Worm (Caenorhabditis elegans): Measurements from ENCODE around the gene F54B11.4.

F54B11.4 gene

ce11 chrX:13632245-13632644 is 39.8 kb downstream of the F54B11.4 start:
- 0 out of 2 replicates have a peak, but pooled peaks have one; percentile 20 for TF ChIP-seq aptf-2 (GFP tag; conservative IDR thresholded peaks at IDR 0.05)
- 0 out of 2 replicates have a peak, but pooled peaks have one; percentile 34 for TF ChIP-seq hsf-1 (GFP tag; IDR thresholded peaks at IDR 0.05)
- no peak for TF ChIP-seq snpc-4 (GFP tag; optimal IDR thresholded peaks at IDR 0.05)
- TF ChIP-seq snpc-4 (tag; optimal IDR thresholded peaks at IDR 0.05): no peak

ce11 chrX:13633032-13633431 is 40.6 kb downstream of the F54B11.4 start:
- TF ChIP-seq snpc-4 (GFP tag; optimal IDR thresholded peaks at IDR 0.05) (no peak), snpc-4 (tag; optimal IDR thresholded peaks at IDR 0.05) (peak in 2 of 4 experiments; percentile 82 to 88), B0035.1 (tag; optimal IDR thresholded peaks at IDR 0.05) (no peak), ccch-3 (GFP tag; optimal IDR thresholded peaks at IDR 0.05) (no peak), egl-44 (GFP tag; IDR thresholded peaks at IDR 0.05) (no peak), tbp1 (GFP tag; optimal IDR thresholded peaks at IDR 0.05) (no peak), gei-17 (GFP tag; optimal IDR thresholded peaks at IDR 0.05) (no peak), Y95B8A.8 (GFP tag; IDR thresholded peaks at IDR 0.05) (no peak), hmg-1.2 (GFP tag; IDR thresholded peaks at IDR 0.05) (peak; percentile 13; the same call in 1 of the 2 replicates)

ce11 chrX:13633876-13634479 is 41.5 kb downstream of the F54B11.4 start:
- no peak for TF ChIP-seq Y56A3A.18 (GFP tag; IDR thresholded peaks at IDR 0.05)
- no peak for TF ChIP-seq ztf-22 (GFP tag; optimal IDR thresholded peaks at IDR 0.05)
- TF ChIP-seq somi-1 (GFP tag; optimal IDR thresholded peaks at IDR 0.05): no peak
- TF ChIP-seq F49E8.2 (tag; optimal IDR thresholded peaks at IDR 0.05; ENCODE audit: insufficient read depth): no peak
- no peak for TF ChIP-seq madf-6 (GFP tag; IDR thresholded peaks at IDR 0.05)
- TF ChIP-seq ceh-100 (GFP tag; IDR thresholded peaks at IDR 0.05): no peak
- no peak for TF ChIP-seq ekl-4 (GFP tag; IDR thresholded peaks at IDR 0.05)
- TF ChIP-seq K11D2.4 (GFP tag; IDR thresholded peaks at IDR 0.05): no peak
- no peak for TF ChIP-seq C06A6.2 (GFP tag; conservative IDR thresholded peaks at IDR 0.05)
- TF ChIP-seq egrh-3 (GFP tag; IDR thresholded peaks at IDR 0.05): no peak
- no peak for TF ChIP-seq let-607 (tag; optimal IDR thresholded peaks at IDR 0.05)
- TF ChIP-seq nhr-179 (tag; optimal IDR thresholded peaks at IDR 0.05): no peak
- TF ChIP-seq hsf-1 (GFP tag; IDR thresholded peaks at IDR 0.05): no peak
- TF ChIP-seq ceh-79 (tag; optimal IDR thresholded peaks at IDR 0.05): no peak
- TF ChIP-seq lin-40 (tag; optimal IDR thresholded peaks at IDR 0.05): no peak
- TF ChIP-seq bed-2 (GFP tag; IDR thresholded peaks at IDR 0.05): no peak
- TF ChIP-seq egl-18 (GFP tag; IDR thresholded peaks at IDR 0.05): no peak
- no peak for TF ChIP-seq ceh-58 (GFP tag; IDR thresholded peaks at IDR 0.05)
- no peak for TF ChIP-seq T26A5.8 (tag; optimal IDR thresholded peaks at IDR 0.05)

- TF ChIP-seq ccch-3 (GFP tag; optimal IDR thresholded peaks at IDR 0.05) (no peak), ztf-25 (GFP tag; IDR thresholded peaks at IDR 0.05) (no peak), dpl-1 (GFP tag; optimal IDR thresholded peaks at IDR 0.05) (no peak)
These were observed 45.1 kb downstream of the F54B11.4 start for ce11 chrX:13637526-13637925.

ce11 chrX:13638351-13638958 is 46.0 kb downstream of the F54B11.4 start:
- TF ChIP-seq hrde-1 (tag; optimal IDR thresholded peaks at IDR 0.05; ENCODE audit: borderline replicate concordance) (no peak), madf-3 (GFP tag; IDR thresholded peaks at IDR 0.05) (0 out of 2 replicates have a peak, but pooled peaks have one; percentile 40), nfya-1 (tag; optimal IDR thresholded peaks at IDR 0.05; ENCODE audit: borderline replicate concordance, insufficient read depth) (no peak), nhr-120 (GFP tag; IDR thresholded peaks at IDR 0.05) (no peak), somi-1 (GFP tag; optimal IDR thresholded peaks at IDR 0.05) (no peak)

All from whole organism, young adult.